Worm (Caenorhabditis elegans) whole organism, L1 larva: ENCODE results near the gene lact-6.

Source experiments
- ama-1 ChIP-seq: fragments of 150-350 bp; optimal IDR thresholded peaks from 2 replicates; lab custom pipeline; 2014
- grh-1 ChIP-seq: fragments of 200-800 bp; sonication (Bioruptor generic); IDR thresholded peaks from 2 replicates; pipeline ENCODE4 v1.3.6; 2022; ENCODE audit warnings: missing genetic modification reagents, missing genetic modification characterization, missing compliant biosample characterization
- hlh-4 ChIP-seq: sonication (generic microtip); optimal IDR thresholded peaks from 2 replicates; lab custom pipeline; 2016; ENCODE audit warnings: mild to moderate bottlenecking, missing genetic modification characterization, missing compliant biosample characterization
- lin-13 ChIP-seq: fragments of 150-350 bp; optimal IDR thresholded peaks from 2 replicates; lab custom pipeline; 2014; ENCODE audit warnings: missing biosample characterization, missing genetic modification reagents, missing genetic modification characterization
- mep-1 ChIP-seq: fragments of 150-350 bp; optimal IDR thresholded peaks from 2 replicates; lab custom pipeline; 2014; ENCODE audit warnings: missing biosample characterization, missing genetic modification characterization
- nhr-237 ChIP-seq: fragments of 150-350 bp; optimal IDR thresholded peaks from 2 replicates; lab custom pipeline; 2014; ENCODE audit warnings: missing biosample characterization, missing genetic modification characterization
- nhr-28 ChIP-seq: fragments of 150-350 bp; optimal IDR thresholded peaks from 2 replicates; lab custom pipeline; 2014; ENCODE audit warnings: missing biosample characterization, missing genetic modification characterization
- pqm-1 ChIP-seq: sonication (generic microtip); optimal IDR thresholded peaks from 3 replicates; lab custom pipeline; 2017; ENCODE audit warnings: missing biosample characterization, missing genetic modification characterization
- skn-1 ChIP-seq: fragments of 150-350 bp; optimal IDR thresholded peaks from 2 replicates; lab custom pipeline; 2014; ENCODE audit warnings: missing biosample characterization, missing genetic modification characterization
- sptf-1 ChIP-seq: fragments of 150-350 bp; optimal IDR thresholded peaks from 2 replicates; lab custom pipeline; 2014; ENCODE audit warnings: missing biosample characterization, missing genetic modification characterization
- unc-130 ChIP-seq: fragments of 150-350 bp; optimal IDR thresholded peaks from 2 replicates; lab custom pipeline; 2017; ENCODE audit warnings: missing biosample characterization, missing genetic modification characterization, inconsistent platforms
- ztf-11 ChIP-seq, 2 experiments: sonication (generic microtip); optimal IDR thresholded peaks; 2 replicates each; lab custom pipeline; 2016 to 2017; ENCODE audit warnings: missing genetic modification characterization in 2 of 2, missing biosample characterization in 1 of 2, missing compliant biosample characterization in 1 of 2
- ztf-4 ChIP-seq: fragments of 150-350 bp; optimal IDR thresholded peaks from 2 replicates; lab custom pipeline; 2014; ENCODE audit warnings: missing biosample characterization, missing genetic modification characterization

ce11 chrIV:17473034-17473433 is 41.8 kb upstream of the lact-6 start, which contains the start of gene gba-3:
- TF ChIP-seq ama-1 (lab: Kevin White, UChicago): no peak
- no peak for TF ChIP-seq unc-130 (tag; lab: Kevin White, UChicago)
- TF ChIP-seq pqm-1 (tag; lab: Kevin White, UChicago): no peak
- no peak for TF ChIP-seq ztf-4
- TF ChIP-seq ztf-11 (tag; optimal IDR thresholded peaks at IDR 0.05; lab: Kevin White, UChicago): no peak
- no peak for TF ChIP-seq mep-1 (tag; lab: Kevin White, UChicago)
- no peak for TF ChIP-seq nhr-237 (tag; lab: Kevin White, UChicago)
- TF ChIP-seq nhr-28 (tag; lab: Kevin White, UChicago): no peak
- no peak for TF ChIP-seq grh-1 (GFP tag; lab: Robert Waterston, UW)
- no peak for TF ChIP-seq lin-13 (GFP tag; lab: Kevin White, UChicago)
- no peak for TF ChIP-seq hlh-4 (tag; lab: Kevin White, UChicago)
- no peak for TF ChIP-seq skn-1
- no peak for TF ChIP-seq sptf-1
